Fruit fly (Drosophila melanogaster) whole organism, embryonic: ENCODE data around the gene CG33120.

Experiments
- Awh ChIP-seq: fragments of 200-800 bp; sonication (Bioruptor generic); IDR thresholded peaks from 2 replicates; pipeline ENCODE4, ENCODE4 v1.3.6; 2022; ENCODE audit warnings: missing biosample characterization, missing genetic modification characterization
- CG11695 ChIP-seq: fragments of 200-800 bp; sonication (Bioruptor generic); IDR thresholded peaks from 3 replicates; pipeline ENCODE4 v1.3.6; 2022; ENCODE audit warnings: missing biosample characterization, missing genetic modification characterization
- CG11723 ChIP-seq: fragments of 200-800 bp; sonication (Bioruptor generic); optimal IDR thresholded peaks from 2 replicates; lab custom pipeline; 2017; ENCODE audit warnings: missing biosample characterization, mild to moderate bottlenecking, missing genetic modification characterization
- CG12071 ChIP-seq: fragments of 200-800 bp; sonication (Bioruptor generic); optimal IDR thresholded peaks from 3 replicates; lab custom pipeline; 2018; ENCODE audit warnings: missing biosample characterization, mild to moderate bottlenecking, missing genetic modification characterization
- CG13624 ChIP-seq: fragments of 200-800 bp; sonication (Bioruptor generic); optimal IDR thresholded peaks from 2 replicates; lab custom pipeline; 2016; ENCODE audit warnings: missing biosample characterization, missing genetic modification characterization
- CG16815 ChIP-seq: fragments of 200-800 bp; sonication (Bioruptor generic); optimal IDR thresholded peaks from 3 replicates; lab custom pipeline; 2017; ENCODE audit warnings: missing biosample characterization, mild to moderate bottlenecking, missing genetic modification characterization
- CG17612 ChIP-seq: fragments of 200-800 bp; sonication (Bioruptor generic); IDR thresholded peaks from 2 replicates; pipeline ENCODE4 v1.3.6; 2022; ENCODE audit warnings: missing biosample characterization, missing genetic modification characterization
- CG17829 ChIP-seq: fragments of 200-800 bp; optimal IDR thresholded peaks from 2 replicates; lab custom pipeline; 2019; ENCODE audit warnings: missing biosample characterization, mild to moderate bottlenecking, missing genetic modification characterization, moderate library complexity
- CG18011 ChIP-seq: fragments of 200-800 bp; sonication (Bioruptor generic); optimal IDR thresholded peaks from 2 replicates; lab custom pipeline; 2017; ENCODE audit warnings: missing biosample characterization, missing genetic modification characterization, mild to moderate bottlenecking, moderate library complexity, missing genotype
- CG30403 ChIP-seq: fragments of 200-800 bp; sonication (Bioruptor generic); optimal IDR thresholded peaks from 3 replicates; lab custom pipeline; 2016; ENCODE audit warnings: missing biosample characterization, missing genetic modification characterization
- CG3163 ChIP-seq: fragments of 200-800 bp; sonication (Bioruptor generic); optimal IDR thresholded peaks from 3 replicates; lab custom pipeline; 2016; ENCODE audit warnings: missing biosample characterization, missing genetic modification characterization
- CG3281 ChIP-seq: fragments of 200-800 bp; sonication (Bioruptor generic); optimal IDR thresholded peaks from 3 replicates; lab custom pipeline; 2017; ENCODE audit warnings: missing biosample characterization, mild to moderate bottlenecking, missing genetic modification characterization
- CG3847 ChIP-seq: fragments of 200-800 bp; sonication (Bioruptor generic); IDR thresholded peaks from 2 replicates; pipeline ENCODE4 v1.3.6; 2022; ENCODE audit warnings: missing biosample characterization, missing genetic modification characterization
- CG4282 ChIP-seq: fragments of 200-800 bp; sonication (Bioruptor generic); optimal IDR thresholded peaks from 2 replicates; lab custom pipeline; 2016; ENCODE audit warnings: missing biosample characterization, missing genetic modification characterization
- CG4360 ChIP-seq: fragments of 200-800 bp; sonication (Bioruptor generic); IDR thresholded peaks from 2 replicates; pipeline ENCODE4 v1.3.6; 2022; ENCODE audit warnings: missing biosample characterization, missing genetic modification characterization
- CG4707 ChIP-seq: fragments of 200-800 bp; sonication (Bioruptor generic); optimal IDR thresholded peaks from 2 replicates; lab custom pipeline; 2018; ENCODE audit warnings: missing biosample characterization, mild to moderate bottlenecking, missing genetic modification characterization, moderate library complexity
- CG4820 ChIP-seq: fragments of 200-800 bp; sonication (Bioruptor generic); optimal IDR thresholded peaks from 3 replicates; lab custom pipeline; 2016; ENCODE audit warnings: missing biosample characterization, missing genetic modification characterization
- CG7745 ChIP-seq: fragments of 200-800 bp; sonication (Bioruptor generic); optimal IDR thresholded peaks from 2 replicates; lab custom pipeline; 2018; ENCODE audit warnings: missing biosample characterization, mild to moderate bottlenecking, missing genetic modification characterization, moderate library complexity
- CG8089 ChIP-seq: fragments of 200-800 bp; sonication (Bioruptor generic); optimal IDR thresholded peaks from 3 replicates; lab custom pipeline; 2016; ENCODE audit warnings: missing biosample characterization, missing genetic modification characterization
- CG8765 ChIP-seq: fragments of 200-800 bp; sonication (Bioruptor generic); IDR thresholded peaks from 2 replicates; pipeline ENCODE4 v1.3.6; 2022; ENCODE audit warnings: missing biosample characterization, missing genetic modification characterization
- CG8944 ChIP-seq: fragments of 200-800 bp; sonication (Bioruptor generic); optimal IDR thresholded peaks from 3 replicates; lab custom pipeline; 2016; ENCODE audit warnings: missing biosample characterization, missing genetic modification characterization
- CHES-1-like ChIP-seq: fragments of 200-800 bp; sonication (Bioruptor generic); optimal IDR thresholded peaks from 2 replicates; lab custom pipeline; 2016; ENCODE audit warnings: missing biosample characterization, missing genetic modification characterization
- D ChIP-seq, 2 experiments: fragments of 200-800 bp in 1 of 2; fragments of >200 bp in 1 of 2; sonication (Bioruptor generic) in 1 of 2; optimal IDR thresholded peaks; 2 replicates in 1 of 2; 3 replicates in 1 of 2; lab custom pipeline; 2017; ENCODE audit warnings: mild to moderate bottlenecking in 1 of 2, missing biosample characterization in 1 of 2, missing genetic modification characterization in 1 of 2, missing genetic modification reagents in 1 of 2
- Doc2 ChIP-seq: fragments of 200-800 bp; sonication (Bioruptor generic); IDR thresholded peaks from 2 replicates; pipeline ENCODE4 v1.3.6; 2022; ENCODE audit warnings: missing biosample characterization, missing genetic modification characterization
- H2.0 ChIP-seq: fragments of 200-800 bp; sonication (Bioruptor generic); IDR thresholded peaks from 2 replicates; pipeline ENCODE4 v1.3.6; 2022; ENCODE audit warnings: missing biosample characterization, missing genetic modification characterization
- Lpt ChIP-seq: fragments of >200 bp; optimal IDR thresholded peaks from 2 replicates; lab custom pipeline; 2018; ENCODE audit warnings: missing biosample characterization, missing genetic modification characterization
- Scr ChIP-seq: fragments of 200-800 bp; sonication (Bioruptor generic); IDR thresholded peaks from 2 replicates; pipeline ENCODE4 v1.3.6; 2022; ENCODE audit warnings: missing biosample characterization, missing genetic modification characterization; ENCODE audit not compliant: partially characterized antibody
- Spps ChIP-seq: fragments of 200-800 bp; sonication (Bioruptor generic); optimal IDR thresholded peaks from 2 replicates; lab custom pipeline; 2018; ENCODE audit warnings: missing biosample characterization, mild to moderate bottlenecking, missing genetic modification characterization
- cg ChIP-seq: fragments of 200-800 bp; sonication (Bioruptor generic); optimal IDR thresholded peaks from 3 replicates; lab custom pipeline; 2019; ENCODE audit warnings: missing biosample characterization, mild to moderate bottlenecking, missing genetic modification characterization, moderate library complexity
- ci ChIP-seq: fragments of 200-800 bp; sonication (Bioruptor generic); IDR thresholded peaks from 3 replicates; pipeline ENCODE4 v1.3.6; 2022; ENCODE audit warnings: missing biosample characterization, missing genetic modification characterization
- croc ChIP-seq: fragments of 200-800 bp; sonication (Bioruptor generic); conservative IDR thresholded peaks from 3 replicates; pipeline ENCODE4 v1.3.6; 2022; ENCODE audit warnings: missing biosample characterization, missing genetic modification characterization
- danr ChIP-seq: fragments of 200-800 bp; sonication (Bioruptor generic); IDR thresholded peaks from 2 replicates; pipeline ENCODE4 v1.3.6; 2022; ENCODE audit warnings: missing biosample characterization, missing genetic modification characterization
- dm ChIP-seq: fragments of 200-800 bp; sonication (Bioruptor generic); optimal IDR thresholded peaks from 3 replicates; lab custom pipeline; 2016; ENCODE audit warnings: missing biosample characterization, missing genetic modification characterization
- ems ChIP-seq: fragments of 200-800 bp; sonication (Bioruptor generic); optimal IDR thresholded peaks from 3 replicates; lab custom pipeline; 2016; ENCODE audit warnings: missing biosample characterization, missing genetic modification characterization
- ftz-f1 ChIP-seq: fragments of 200-800 bp; sonication (Bioruptor generic); optimal IDR thresholded peaks from 2 replicates; lab custom pipeline; 2016; ENCODE audit warnings: missing biosample characterization, missing genetic modification characterization
- grn ChIP-seq: fragments of 200-800 bp; sonication (Bioruptor generic); optimal IDR thresholded peaks from 3 replicates; lab custom pipeline; 2017; ENCODE audit warnings: missing biosample characterization, missing genetic modification characterization
- gro ChIP-seq: fragments of 200-800 bp; sonication (Bioruptor generic); optimal IDR thresholded peaks from 2 replicates; lab custom pipeline; 2016; ENCODE audit warnings: missing biosample characterization, missing genetic modification characterization
- gt ChIP-seq: fragments of 200-800 bp; sonication (Bioruptor generic); IDR thresholded peaks from 2 replicates; pipeline ENCODE4 v1.3.6; 2022; ENCODE audit warnings: missing biosample characterization, missing genetic modification characterization
- knrl ChIP-seq: fragments of 200-800 bp; sonication (Bioruptor generic); IDR thresholded peaks from 3 replicates; pipeline ENCODE4 v1.3.6; 2022; ENCODE audit warnings: missing biosample characterization, missing genetic modification characterization; ENCODE audit not compliant: partially characterized antibody
- lov ChIP-seq, 2 experiments: fragments of 200-800 bp in 1 of 2; fragments of >200 bp in 1 of 2; sonication (Bioruptor generic) in 1 of 2; IDR thresholded peaks in 1 of 2; optimal IDR thresholded peaks in 1 of 2; 2 replicates in 1 of 2; 3 replicates in 1 of 2; pipeline versions ENCODE4 v1.3.6 to Lab custom; 2017 to 2022; ENCODE audit warnings: missing biosample characterization in 1 of 2, missing genetic modification characterization in 1 of 2
- mld ChIP-seq: fragments of 200-800 bp; sonication (Bioruptor generic); IDR thresholded peaks from 3 replicates; pipeline ENCODE4 v1.3.6; 2022; ENCODE audit warnings: missing biosample characterization, missing genetic modification characterization; ENCODE audit not compliant: partially characterized antibody
- p53 ChIP-seq: fragments of 200-800 bp; sonication (Bioruptor generic); optimal IDR thresholded peaks from 2 replicates; lab custom pipeline; 2016; ENCODE audit warnings: missing biosample characterization, missing genetic modification characterization
- pb ChIP-seq: fragments of 200-800 bp; sonication (Bioruptor generic); optimal IDR thresholded peaks from 3 replicates; lab custom pipeline; 2016; ENCODE audit warnings: missing biosample characterization, missing genetic modification characterization
- sug ChIP-seq: fragments of 200-800 bp; optimal IDR thresholded peaks from 2 replicates; lab custom pipeline; 2019; ENCODE audit warnings: missing biosample characterization, mild to moderate bottlenecking, missing genetic modification characterization, moderate library complexity
- trem ChIP-seq: fragments of 200-800 bp; optimal IDR thresholded peaks from 3 replicates; lab custom pipeline; 2019; ENCODE audit warnings: missing biosample characterization, mild to moderate bottlenecking, missing genetic modification characterization, moderate library complexity
- tup ChIP-seq: fragments of 200-800 bp; sonication (Bioruptor generic); optimal IDR thresholded peaks from 2 replicates; lab custom pipeline; 2016; ENCODE audit warnings: missing biosample characterization, mild to moderate bottlenecking, missing genetic modification characterization, moderate library complexity
- twi ChIP-seq: fragments of 200-800 bp; optimal IDR thresholded peaks from 2 replicates; lab custom pipeline; 2019; ENCODE audit warnings: missing biosample characterization, mild to moderate bottlenecking, missing genetic modification characterization, moderate library complexity
- zen2 ChIP-seq: fragments of 200-800 bp; sonication (Bioruptor generic); IDR thresholded peaks from 3 replicates; pipeline ENCODE4 v1.3.6; 2022; ENCODE audit warnings: missing biosample characterization, missing genetic modification characterization; ENCODE audit not compliant: partially characterized antibody

The CG33120 gene

DNA sequence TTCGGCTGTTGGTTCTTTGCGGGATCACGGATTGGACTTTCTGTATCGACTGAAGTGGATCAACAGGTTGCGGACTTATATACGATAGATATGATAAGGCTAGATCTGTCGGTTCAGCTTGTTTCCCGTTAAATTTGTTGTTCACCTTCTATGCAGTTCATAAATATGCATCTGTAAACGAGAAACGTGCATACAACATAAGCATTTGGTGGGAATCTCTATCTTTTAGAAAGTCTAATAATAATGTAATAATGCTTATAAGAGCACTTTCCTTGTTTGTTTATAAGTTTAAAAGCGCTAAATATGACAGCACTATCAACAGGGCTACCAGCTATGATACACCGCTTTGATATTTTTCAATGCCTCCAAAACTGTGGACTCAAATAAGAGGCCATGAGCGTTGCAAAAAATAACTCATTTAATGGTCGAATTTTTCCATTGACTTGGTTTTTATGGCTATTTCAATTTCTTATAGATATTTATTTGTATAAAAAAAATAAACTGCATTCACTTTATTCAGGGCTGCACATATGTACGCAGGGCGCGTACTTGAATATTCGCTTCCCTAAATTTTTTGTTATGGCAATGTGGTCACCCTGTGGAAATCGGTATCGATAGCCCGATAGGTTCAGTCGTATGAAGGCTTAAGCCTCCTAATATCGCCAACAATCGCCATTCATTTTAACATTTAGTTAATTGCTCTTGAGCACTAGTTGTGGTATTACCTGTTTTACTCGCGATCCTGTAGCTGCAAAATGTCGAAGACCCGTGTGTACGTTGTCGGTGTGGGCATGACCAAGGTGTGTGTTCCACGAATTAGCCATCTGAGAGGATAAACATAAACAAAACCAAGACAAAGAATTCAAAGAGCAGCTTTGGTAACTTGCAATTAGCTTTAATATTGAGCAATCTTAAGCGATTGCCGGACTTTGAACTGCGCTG is 13.5 kb downstream of the CG33120 start, which contains the start of the genes CG17597 and ScpX (continued):
- TF ChIP-seq CG12071 (GFP tag; lab: Kevin White, UChicago) (peak; percentile 43), tup (GFP tag; lab: Kevin White, UChicago) (peak; percentile 37), CG17829 (tag; lab: Kevin White, UChicago) (peak; percentile 67), sug (tag; lab: Kevin White, UChicago) (peak; percentile 76), Doc2 (GFP tag; lab: Robert Waterston, UW) (no peak), CG4360 (GFP tag; lab: Robert Waterston, UW) (no peak), gro (GFP tag; lab: Kevin White, UChicago) (peak; percentile 71), CG3847 (peak; percentile 55), Lpt (no peak), Scr (GFP tag; lab: Robert Waterston, UW) (peak; percentile 76), CG4820 (peak; percentile 55), trem (peak; percentile 64), p53 (peak; percentile 28), CHES-1-like (GFP tag; lab: Kevin White, UChicago) (peak; percentile 57), grn (peak; percentile 88), CG8089 (no peak), danr (GFP tag; lab: Robert Waterston, UW) (0 out of 2 replicates have a peak, but pooled peaks have one; percentile 36), CG4282 (no peak), CG7745 (tag; lab: Kevin White, UChicago) (no peak), Awh (no peak), gt (GFP tag; lab: Robert Waterston, UW) (no peak), H2.0 (GFP tag; lab: Robert Waterston, UW) (peak; percentile 57), CG18011 (GFP tag; lab: Kevin White, UChicago) (peak; percentile 36), CG11723 (GFP tag; lab: Kevin White, UChicago) (no peak), zen2 (GFP tag; lab: Robert Waterston, UW) (peak; percentile 81), knrl (GFP tag; lab: Robert Waterston, UW) (peak; percentile 76), lov (optimal IDR thresholded peaks at IDR 0.05; lab: Kevin White, UChicago) (no peak), lov (GFP tag; IDR thresholded peaks at IDR 0.05; lab: Robert Waterston, UW) (no peak), CG4707 (GFP tag; lab: Kevin White, UChicago) (no peak), CG8944 (peak; percentile 46), ems (peak; percentile 71), CG16815 (GFP tag; lab: Kevin White, UChicago) (peak; percentile 26), D (optimal IDR thresholded peaks at IDR 0.05; lab: Kevin White, UChicago) (no peak), D (GFP tag; optimal IDR thresholded peaks at IDR 0.05; lab: Kevin White, UChicago) (peak; percentile 7), CG17612 (GFP tag; lab: Robert Waterston, UW) (no peak), croc (GFP tag; lab: Robert Waterston, UW) (peak; percentile 16; the same call in 1 of the 3 replicates), ftz-f1 (no peak), cg (GFP tag; lab: Kevin White, UChicago) (no peak), mld (GFP tag; lab: Robert Waterston, UW) (peak; percentile 90), twi (tag; lab: Kevin White, UChicago) (peak; percentile 54), Spps (tag; lab: Kevin White, UChicago) (no peak), CG30403 (GFP tag; lab: Kevin White, UChicago) (peak; percentile 77), CG3163 (GFP tag; lab: Kevin White, UChicago) (no peak), CG3281 (peak; percentile 70), pb (no peak), CG11695 (GFP tag; lab: Robert Waterston, UW) (0 out of 3 replicates have a peak, but pooled peaks have one; percentile 20), CG8765 (GFP tag; lab: Robert Waterston, UW) (peak; percentile 29; the same call in 1 of the 2 replicates), CG13624 (GFP tag; lab: Kevin White, UChicago) (peak; percentile 65), ci (GFP tag; lab: Robert Waterston, UW) (peak; percentile 59; the same call in 1 of the 3 replicates), dm (no peak)
